Worm (Caenorhabditis elegans) whole organism, L1 larva: ENCODE data around the gene F58D12.1.

Source experiments
- C04F5.9 ChIP-seq: sonication (generic microtip); optimal IDR thresholded peaks from 2 replicates; lab custom pipeline; 2016; ENCODE audit warnings: missing genetic modification characterization, missing compliant biosample characterization
- F16B12.6 ChIP-seq: fragments of 150-350 bp; optimal IDR thresholded peaks from 2 replicates; lab custom pipeline; 2014; ENCODE audit warnings: missing biosample characterization, missing genetic modification characterization
- aly-2 ChIP-seq: fragments of 150-350 bp; optimal IDR thresholded peaks from 2 replicates; lab custom pipeline; 2014; ENCODE audit warnings: missing biosample characterization, missing genetic modification characterization
- ama-1 ChIP-seq: fragments of 150-350 bp; optimal IDR thresholded peaks from 2 replicates; lab custom pipeline; 2014
- blmp-1 ChIP-seq: fragments of 150-350 bp; optimal IDR thresholded peaks from 2 replicates; lab custom pipeline; 2014; ENCODE audit warnings: missing biosample characterization, missing genetic modification characterization
- ceh-63 ChIP-seq: fragments of 200-800 bp; sonication (Bioruptor generic); optimal IDR thresholded peaks from 2 replicates; lab custom pipeline; 2018; ENCODE audit warnings: mild to moderate bottlenecking, missing genetic modification characterization, missing compliant biosample characterization
- ceh-8 ChIP-seq: fragments of 200-800 bp; sonication (Bioruptor generic); optimal IDR thresholded peaks from 2 replicates; lab custom pipeline; 2018; ENCODE audit warnings: mild to moderate bottlenecking, missing genetic modification characterization, moderate library complexity, missing compliant biosample characterization
- efl-1 ChIP-seq, 4 experiments: fragments of 150-350 bp; optimal IDR thresholded peaks in 3 of 4; peaks in 1 of 4; 1 replicate in 1 of 4; 2 replicates in 3 of 4; lab custom pipeline; 2014; ENCODE audit warnings: missing biosample characterization in 2 of 4, missing genetic modification characterization in 2 of 4, missing genetic modification reagents in 2 of 4
- efl-3 ChIP-seq: fragments of 200-800 bp; sonication (Bioruptor generic); optimal IDR thresholded peaks from 2 replicates; lab custom pipeline; 2018; ENCODE audit warnings: mild to moderate bottlenecking, missing genetic modification characterization, missing compliant biosample characterization
- elt-2 ChIP-seq: sonication (generic microtip); optimal IDR thresholded peaks from 2 replicates; lab custom pipeline; 2016; ENCODE audit warnings: missing genetic modification characterization, mild to moderate bottlenecking, inconsistent platforms, missing compliant biosample characterization, missing genetic modification reagents
- elt-3 ChIP-seq, 6 experiments: fragments of 150-350 bp in 1 of 6; sonication (generic microtip); optimal IDR thresholded peaks; 2 replicates each; lab custom pipeline; 2017 to 2018; ENCODE audit warnings: missing biosample characterization in 6 of 6, missing genetic modification characterization in 6 of 6, inconsistent platforms in 1 of 6
- fkh-10 ChIP-seq: sonication (generic microtip); optimal IDR thresholded peaks from 2 replicates; lab custom pipeline; 2017; ENCODE audit warnings: missing biosample characterization, missing genetic modification reagents, missing genetic modification characterization
- grh-1 ChIP-seq: fragments of 200-800 bp; sonication (Bioruptor generic); IDR thresholded peaks from 2 replicates; pipeline ENCODE4 v1.3.6; 2022; ENCODE audit warnings: missing genetic modification reagents, missing genetic modification characterization, missing compliant biosample characterization
- hpl-2 ChIP-seq: fragments of 150-350 bp; optimal IDR thresholded peaks from 2 replicates; lab custom pipeline; 2014; ENCODE audit warnings: missing biosample characterization, missing genetic modification reagents, missing genetic modification characterization
- irx-1 ChIP-seq: sonication (generic microtip); optimal IDR thresholded peaks from 2 replicates; lab custom pipeline; 2016; ENCODE audit warnings: missing genetic modification characterization, missing compliant biosample characterization
- isw-1 ChIP-seq: fragments of 200-800 bp; sonication (Bioruptor generic); IDR thresholded peaks from 2 replicates; pipeline ENCODE4 v1.3.6; 2022; ENCODE audit warnings: missing genetic modification characterization, missing compliant biosample characterization
- jun-1 ChIP-seq: fragments of 150-350 bp; optimal IDR thresholded peaks from 2 replicates; lab custom pipeline; 2014; ENCODE audit warnings: missing biosample characterization, missing genetic modification reagents, missing genetic modification characterization
- lin-13 ChIP-seq: fragments of 150-350 bp; optimal IDR thresholded peaks from 2 replicates; lab custom pipeline; 2014; ENCODE audit warnings: missing biosample characterization, missing genetic modification reagents, missing genetic modification characterization
- lin-14 ChIP-seq: fragments of 200-800 bp; sonication (Bioruptor generic); optimal IDR thresholded peaks from 2 replicates; lab custom pipeline; 2018; ENCODE audit warnings: mild to moderate bottlenecking, missing genetic modification characterization, moderate library complexity, missing compliant biosample characterization
- lin-15B ChIP-seq: fragments of 150-350 bp; sonication (generic microtip); optimal IDR thresholded peaks from 3 replicates; lab custom pipeline; 2014; ENCODE audit warnings: missing biosample characterization, missing genetic modification characterization
- lin-39 ChIP-seq: fragments of 150-350 bp; optimal IDR thresholded peaks from 2 replicates; lab custom pipeline; 2014; ENCODE audit warnings: missing biosample characterization, missing genetic modification reagents, missing genetic modification characterization
- lsy-2 ChIP-seq, 2 experiments: fragments of 150-350 bp; optimal IDR thresholded peaks; 2 replicates each; lab custom pipeline; 2014; ENCODE audit warnings: missing biosample characterization in 2 of 2, missing genetic modification characterization in 2 of 2
- mep-1 ChIP-seq: fragments of 150-350 bp; optimal IDR thresholded peaks from 2 replicates; lab custom pipeline; 2014; ENCODE audit warnings: missing biosample characterization, missing genetic modification characterization
- nhr-11 ChIP-seq: fragments of 150-350 bp; optimal IDR thresholded peaks from 2 replicates; lab custom pipeline; 2014; ENCODE audit warnings: missing biosample characterization, missing genetic modification characterization
- nhr-19 ChIP-seq: fragments of 200-800 bp; sonication (Bioruptor generic); conservative IDR thresholded peaks from 2 replicates; pipeline ENCODE4 v1.3.6; 2022; ENCODE audit warnings: missing genetic modification characterization, missing compliant biosample characterization
- nhr-20 ChIP-seq: sonication (generic microtip); optimal IDR thresholded peaks from 2 replicates; lab custom pipeline; 2016; ENCODE audit warnings: mild to moderate bottlenecking, missing genetic modification characterization, missing compliant biosample characterization
- nhr-47 ChIP-seq: sonication (generic microtip); optimal IDR thresholded peaks from 2 replicates; lab custom pipeline; 2016; ENCODE audit warnings: mild to moderate bottlenecking, missing genetic modification characterization, moderate library complexity, missing compliant biosample characterization
- nhr-71 ChIP-seq: sonication (generic microtip); optimal IDR thresholded peaks from 2 replicates; lab custom pipeline; 2016; ENCODE audit warnings: mild to moderate bottlenecking, missing genetic modification characterization, moderate library complexity, missing compliant biosample characterization
- pag-3 ChIP-seq: sonication (generic microtip); optimal IDR thresholded peaks from 2 replicates; lab custom pipeline; 2017; ENCODE audit warnings: missing genetic modification characterization, mild to moderate bottlenecking, missing compliant biosample characterization, antibody characterized with exemption, borderline replicate concordance; ENCODE audit not compliant: insufficient read depth
- pax-3 ChIP-seq: fragments of 200-800 bp; sonication (Bioruptor generic); optimal IDR thresholded peaks from 2 replicates; lab custom pipeline; 2018; ENCODE audit warnings: mild to moderate bottlenecking, missing genetic modification characterization, moderate library complexity, missing compliant biosample characterization
- pqm-1 ChIP-seq: sonication (generic microtip); optimal IDR thresholded peaks from 3 replicates; lab custom pipeline; 2017; ENCODE audit warnings: missing biosample characterization, missing genetic modification characterization
- snpc-4 ChIP-seq: fragments of 150-350 bp; optimal IDR thresholded peaks from 2 replicates; lab custom pipeline; 2014; ENCODE audit warnings: missing biosample characterization, missing genetic modification characterization
- snu-23 ChIP-seq: sonication (generic microtip); optimal IDR thresholded peaks from 2 replicates; lab custom pipeline; 2016; ENCODE audit warnings: missing genetic modification characterization, missing compliant biosample characterization
- sox-4 ChIP-seq: sonication (generic microtip); optimal IDR thresholded peaks from 2 replicates; lab custom pipeline; 2016; ENCODE audit warnings: missing genetic modification characterization, missing compliant biosample characterization
- sup-37 ChIP-seq: fragments of 200-800 bp; sonication (Bioruptor generic); optimal IDR thresholded peaks from 2 replicates; lab custom pipeline; 2018; ENCODE audit warnings: mild to moderate bottlenecking, missing genetic modification characterization, missing compliant biosample characterization
- tbx-2 ChIP-seq: sonication (generic microtip); optimal IDR thresholded peaks from 2 replicates; lab custom pipeline; 2016; ENCODE audit warnings: missing genetic modification characterization, missing compliant biosample characterization
- tlp-1 ChIP-seq: fragments of 150-350 bp; optimal IDR thresholded peaks from 2 replicates; lab custom pipeline; 2014; ENCODE audit warnings: missing biosample characterization, missing genetic modification characterization
- unc-86 ChIP-seq: sonication (generic microtip); optimal IDR thresholded peaks from 2 replicates; lab custom pipeline; 2016; ENCODE audit warnings: missing genetic modification characterization, missing compliant biosample characterization
- unc-98 ChIP-seq: fragments of 200-800 bp; sonication (Bioruptor generic); IDR thresholded peaks from 2 replicates; pipeline ENCODE4 v1.3.6; 2022; ENCODE audit warnings: missing genetic modification characterization, missing compliant biosample characterization
- vab-15 ChIP-seq: sonication (generic microtip); optimal IDR thresholded peaks from 2 replicates; lab custom pipeline; 2017; ENCODE audit warnings: missing genotype, mild to moderate bottlenecking, missing genetic modification characterization, missing compliant biosample characterization
- xbp-1 ChIP-seq: sonication (generic microtip); optimal IDR thresholded peaks from 2 replicates; lab custom pipeline; 2016; ENCODE audit warnings: missing genetic modification characterization, missing compliant biosample characterization
- zag-1 ChIP-seq: fragments of 150-350 bp; optimal IDR thresholded peaks from 2 replicates; lab custom pipeline; 2014; ENCODE audit warnings: missing biosample characterization, missing genetic modification characterization
- zip-4 ChIP-seq: fragments of 200-800 bp; sonication (Bioruptor generic); optimal IDR thresholded peaks from 2 replicates; lab custom pipeline; 2018; ENCODE audit warnings: mild to moderate bottlenecking, missing genetic modification characterization, moderate library complexity, missing compliant biosample characterization

Gene F58D12.1

DNA sequence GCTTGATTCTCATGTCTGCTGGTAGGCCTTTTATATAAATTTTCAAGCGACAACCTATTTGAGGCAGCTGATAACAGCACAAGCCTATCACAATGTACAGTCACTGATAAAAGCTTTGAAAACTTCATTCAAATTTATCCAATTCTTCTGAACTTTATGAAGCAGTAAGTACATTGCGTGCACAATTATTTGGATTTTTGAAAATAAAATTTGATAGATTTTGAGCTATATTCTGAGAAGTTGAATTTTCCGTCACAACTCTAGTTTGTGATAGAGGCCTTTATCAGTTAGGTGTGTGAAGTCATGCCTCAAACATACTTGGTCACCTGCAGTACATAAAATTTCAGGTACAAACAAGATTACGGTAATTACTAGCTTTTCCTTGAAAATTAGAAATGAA is 30.7 kb upstream of the F58D12.1 start, which contains the start of the genes mtl-2 and T08G5.1:
Gene mtl-2 (minus strand): TSS at position 34 of the 400 bp plus-strand sequence.
Gene T08G5.1 (plus strand): TSS at position 127 of the 400 bp plus-strand sequence.
- TF ChIP-seq nhr-71 (tag; lab: Kevin White, UChicago): no peak
- no peak for TF ChIP-seq tbx-2 (tag; lab: Kevin White, UChicago)
- TF ChIP-seq efl-1 (optimal IDR thresholded peaks at IDR 0.05; lab: Kevin White, UChicago): no peak
- peak in 1 of 2 experiments; percentile 68 for TF ChIP-seq efl-1 (GFP tag; optimal IDR thresholded peaks at IDR 0.05 in 1 of 2; lab: Kevin White, UChicago)
- TF ChIP-seq elt-2 (tag; lab: Kevin White, UChicago): peak; percentile 61

- TF ChIP-seq ceh-63: no peak
- peak; percentile 21 for TF ChIP-seq sox-4 (tag; lab: Kevin White, UChicago)
- TF ChIP-seq hpl-2: no peak
- no peak for TF ChIP-seq sup-37 (GFP tag; lab: Kevin White, UChicago)
Observed at ce11 chrV:14023074-14023473, 26.3 kb upstream of the F58D12.1 start, which contains the start of gene T08G5.15. TSS of gene T08G5.15 (minus strand) at chrV:14023174.

ce11 chrV:14026194-14026593 is 23.2 kb upstream of the F58D12.1 start, which contains the start of gene T08G5.2:
TSS of gene T08G5.2 (minus strand) at chrV:14026294.
- no peak for TF ChIP-seq pag-3 (tag; lab: Kevin White, UChicago)

DNA sequence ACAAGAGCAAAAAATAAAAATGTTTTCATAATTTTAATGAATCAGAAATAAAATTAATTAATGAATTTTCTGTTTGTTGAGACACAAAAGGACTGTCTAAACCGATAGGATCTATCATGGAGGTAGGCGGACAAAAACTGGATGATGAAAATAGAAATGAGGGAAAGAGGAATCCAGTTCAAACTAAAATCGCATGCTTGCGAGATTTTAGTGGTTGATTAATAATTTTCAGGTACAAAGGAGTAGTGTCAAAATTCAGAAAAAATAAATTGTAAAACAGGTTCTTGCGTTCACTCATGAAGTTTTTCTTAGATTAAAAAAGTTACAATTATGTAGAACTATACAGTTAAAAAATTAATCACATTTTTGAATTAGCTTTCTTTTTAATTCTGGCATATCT is 22.0 kb upstream of the F58D12.1 start, which contains the start of gene T08G5.3:
Gene T08G5.3 (minus strand): TSS at position 101 of the 400 bp plus-strand sequence.
- TF ChIP-seq elt-3 (tag; optimal IDR thresholded peaks at IDR 0.05; lab: Kevin White, UChicago) (no peak), blmp-1 (tag; lab: Kevin White, UChicago) (no peak), lsy-2 (tag; optimal IDR thresholded peaks at IDR 0.05; lab: Kevin White, UChicago) (no peak), lin-14 (GFP tag; lab: Kevin White, UChicago) (no peak), jun-1 (no peak), ceh-63 (no peak), lin-39 (tag; lab: Kevin White, UChicago) (no peak), tlp-1 (tag; lab: Kevin White, UChicago) (no peak), ceh-8 (no peak), lin-13 (GFP tag; lab: Kevin White, UChicago) (no peak), unc-86 (tag; lab: Kevin White, UChicago) (no peak), snpc-4 (tag; lab: Kevin White, UChicago) (no peak)

- TF ChIP-seq irx-1 (tag; lab: Kevin White, UChicago) (peak; percentile 29), pqm-1 (no peak), F16B12.6 (tag; lab: Kevin White, UChicago) (no peak), mep-1 (no peak), xbp-1 (peak; percentile 21), nhr-20 (tag; lab: Kevin White, UChicago) (peak; percentile 69), grh-1 (GFP tag; lab: Robert Waterston, UW) (peak; percentile 72), nhr-19 (peak; percentile 79), pax-3 (tag; lab: Kevin White, UChicago) (peak; percentile 52), efl-3 (no peak), nhr-47 (tag; lab: Kevin White, UChicago) (peak; percentile 80), snpc-4 (tag; lab: Kevin White, UChicago) (peak; percentile 97), efl-1 (optimal IDR thresholded peaks at IDR 0.05; lab: Kevin White, UChicago) (peak; percentile 10 to 48), efl-1 (GFP tag; optimal IDR thresholded peaks at IDR 0.05 in 1 of 2; lab: Kevin White, UChicago) (peak in 1 of 2 experiments; percentile 92), sox-4 (tag; lab: Kevin White, UChicago) (no peak), lin-15B (no peak), C04F5.9 (no peak), unc-98 (no peak), hpl-2 (peak; percentile 38), fkh-10 (no peak), nhr-71 (tag; lab: Kevin White, UChicago) (peak; percentile 84), nhr-11 (tag; lab: Kevin White, UChicago) (no peak), isw-1 (GFP tag; lab: Robert Waterston, UW) (peak; percentile 22; the same call in 1 of the 2 replicates), vab-15 (tag; lab: Kevin White, UChicago) (no peak), snu-23 (GFP tag; lab: Kevin White, UChicago) (peak; percentile 59), ama-1 (lab: Kevin White, UChicago) (peak; percentile 71), lin-39 (tag; lab: Kevin White, UChicago) (peak; percentile 53), zip-4 (GFP tag; lab: Kevin White, UChicago) (peak; percentile 33), zag-1 (tag; lab: Kevin White, UChicago) (no peak), aly-2 (peak; percentile 18)
Observed at ce11 chrV:14028256-14028743, 21.1 kb upstream of the F58D12.1 start.
